Worm (Caenorhabditis elegans) whole organism, midembryonic: ENCODE results near the gene decr-1.3.

ENCODE experiments used
- T22C8.4 ChIP-seq: fragments of 200-800 bp; sonication (Bioruptor generic); IDR thresholded peaks from 2 replicates; pipeline ENCODE4 v1.3.6; 2022; ENCODE audit warnings: missing genetic modification characterization, missing compliant biosample characterization
- flt-1 ChIP-seq: fragments of 200-800 bp; sonication (Bioruptor generic); IDR thresholded peaks from 2 replicates; pipeline ENCODE4 v1.3.6; 2022; ENCODE audit warnings: missing genetic modification characterization, missing compliant biosample characterization
- ref-1 ChIP-seq: fragments of 200-800 bp; sonication (Bioruptor generic); conservative IDR thresholded peaks from 2 replicates; pipeline ENCODE4 v1.3.6; 2022; ENCODE audit warnings: missing genetic modification reagents, missing genetic modification characterization, missing compliant biosample characterization
- tab-1 ChIP-seq: fragments of 200-800 bp; sonication (Bioruptor generic); IDR thresholded peaks from 2 replicates; pipeline ENCODE4 v1.3.6; 2022; ENCODE audit warnings: missing genetic modification characterization, missing compliant biosample characterization
- ztf-29 ChIP-seq: fragments of 200-800 bp; sonication (Bioruptor generic); IDR thresholded peaks from 2 replicates; pipeline ENCODE4 v1.3.6; 2022; ENCODE audit warnings: missing genetic modification reagents, missing genetic modification characterization, missing compliant biosample characterization

- TF ChIP-seq ztf-29 (GFP tag; lab: Robert Waterston, UW) (no peak), T22C8.4 (GFP tag; lab: Robert Waterston, UW) (no peak), ref-1 (GFP tag; lab: Robert Waterston, UW) (no peak), tab-1 (GFP tag; lab: Robert Waterston, UW) (no peak), flt-1 (GFP tag; lab: Robert Waterston, UW) (no peak)
Observed at ce11 chrII:8205612-8206011, 32.3 kb upstream of the decr-1.3 start.
